Fruit fly (Drosophila melanogaster): ENCODE measurements around the gene Svip.
A peak's percentile ranks its signal among the peaks of the same experiment; 100 is the strongest.

Svip gene

dm6 chr3L:9372278-9372975 lies 13.6 kb downstream of the Svip start, which contains the start of the genes Hsp67Bc, CG4456 and Hsp22 (continued):
- TF ChIP-seq CG17328 (GFP tag; IDR thresholded peaks at IDR 0.05): no peak
- TF ChIP-seq Lim3 (GFP tag; IDR thresholded peaks at IDR 0.05): no peak
- TF ChIP-seq pita (GFP tag; optimal IDR thresholded peaks at IDR 0.05): no peak
- no peak for TF ChIP-seq CG33557 (GFP tag; optimal IDR thresholded peaks at IDR 0.05)
- TF ChIP-seq CG12219 (GFP tag; optimal IDR thresholded peaks at IDR 0.05): no peak
- TF ChIP-seq CG18619 (GFP tag; optimal IDR thresholded peaks at IDR 0.05): no peak
- no peak for TF ChIP-seq Dp (GFP tag; optimal IDR thresholded peaks at IDR 0.05)
- no peak for TF ChIP-seq Xbp1 (GFP tag; optimal IDR thresholded peaks at IDR 0.05)
- TF ChIP-seq cwo (GFP tag; optimal IDR thresholded peaks at IDR 0.05): no peak
- no peak for TF ChIP-seq inv (GFP tag; IDR thresholded peaks at IDR 0.05; ENCODE audit: partially characterized antibody)
- no peak for TF ChIP-seq Rx (GFP tag; IDR thresholded peaks at IDR 0.05)
- TF ChIP-seq NK7.1 (GFP tag; optimal IDR thresholded peaks at IDR 0.05): no peak
- TF ChIP-seq Doc2 (GFP tag; IDR thresholded peaks at IDR 0.05): no peak
- TF ChIP-seq Trl (optimal IDR thresholded peaks at IDR 0.05): no peak
- no peak for TF ChIP-seq Trl (GFP tag; optimal IDR thresholded peaks at IDR 0.05)
- TF ChIP-seq gem (tag; optimal IDR thresholded peaks at IDR 0.05): no peak
- TF ChIP-seq GATAe (GFP tag; conservative IDR thresholded peaks at IDR 0.05): no peak
- no peak for TF ChIP-seq H15 (GFP tag; IDR thresholded peaks at IDR 0.05)
- no peak for TF ChIP-seq Asciz (GFP tag; optimal IDR thresholded peaks at IDR 0.05)
- no peak for TF ChIP-seq Taf1 (GFP tag; IDR thresholded peaks at IDR 0.05)

dm6 chr3L:9373374-9374004 lies 14.7 kb downstream of the Svip start:
- TF ChIP-seq MBD-R2 (GFP tag; IDR thresholded peaks at IDR 0.05): peak; percentile 44
- TF ChIP-seq disco-r (GFP tag; optimal IDR thresholded peaks at IDR 0.05): no peak
- no peak for TF ChIP-seq CG12236 (GFP tag; optimal IDR thresholded peaks at IDR 0.05)
- TF ChIP-seq pros (GFP tag; optimal IDR thresholded peaks at IDR 0.05): no peak
- TF ChIP-seq CG7556 (GFP tag; optimal IDR thresholded peaks at IDR 0.05): peak; percentile 77
- TF ChIP-seq CG5953 (GFP tag; IDR thresholded peaks at IDR 0.05): peak; percentile 69
- TF ChIP-seq cad (GFP tag; optimal IDR thresholded peaks at IDR 0.05): no peak
- TF ChIP-seq pan (optimal IDR thresholded peaks at IDR 0.05): no peak
- peak in 1 of 2 experiments; percentile 50 for TF ChIP-seq pan (GFP tag; optimal IDR thresholded peaks at IDR 0.05 in 1 of 2, IDR thresholded peaks at IDR 0.05 in 1 of 2)
- peak; percentile 11 for TF ChIP-seq CG8924 (tag; optimal IDR thresholded peaks at IDR 0.05)
- TF ChIP-seq CG34224 (GFP tag; IDR thresholded peaks at IDR 0.05; ENCODE audit: partially characterized antibody): peak; percentile 53; the same call in 1 of the 3 replicates
- peak; percentile 30; the same call in 1 of the 2 replicates for TF ChIP-seq sim (GFP tag; IDR thresholded peaks at IDR 0.05)
- peak; percentile 43 for TF ChIP-seq tin (GFP tag; optimal IDR thresholded peaks at IDR 0.05)
- TF ChIP-seq al (GFP tag; IDR thresholded peaks at IDR 0.05): no peak
- TF ChIP-seq btn (GFP tag; optimal IDR thresholded peaks at IDR 0.05): no peak
- TF ChIP-seq Doc3 (GFP tag; IDR thresholded peaks at IDR 0.05; ENCODE audit: partially characterized antibody): peak; percentile 45; the same call in 2 of the 3 replicates
- TF ChIP-seq D (optimal IDR thresholded peaks at IDR 0.05): no peak
- TF ChIP-seq D (GFP tag; optimal IDR thresholded peaks at IDR 0.05): peak; percentile 66
- TF ChIP-seq CG7745 (tag; optimal IDR thresholded peaks at IDR 0.05): no peak
- TF ChIP-seq Atf-2 (GFP tag; optimal IDR thresholded peaks at IDR 0.05): no peak
- peak; percentile 2 for TF ChIP-seq zen (tag; optimal IDR thresholded peaks at IDR 0.05)
- TF ChIP-seq salm (tag; optimal IDR thresholded peaks at IDR 0.05): peak; percentile 31
- peak; percentile 33; the same call in 1 of the 2 replicates for TF ChIP-seq CG4404 (GFP tag; IDR thresholded peaks at IDR 0.05)
- no peak for TF ChIP-seq CG3995 (GFP tag; optimal IDR thresholded peaks at IDR 0.05)
- no peak for TF ChIP-seq vnd (GFP tag; IDR thresholded peaks at IDR 0.05; ENCODE audit: partially characterized antibody)
- TF ChIP-seq zfh2 (GFP tag; optimal IDR thresholded peaks at IDR 0.05): no peak
- TF ChIP-seq lab (GFP tag; optimal IDR thresholded peaks at IDR 0.05): peak; percentile 88
- no peak for TF ChIP-seq dan (GFP tag; IDR thresholded peaks at IDR 0.05)
- TF ChIP-seq NFAT (GFP tag; IDR thresholded peaks at IDR 0.05): peak; percentile 48
- TF ChIP-seq Sry-δ (GFP tag; optimal IDR thresholded peaks at IDR 0.05): no peak
